Fruit fly (Drosophila melanogaster): ENCODE results near the gene NimC1.

NimC1 gene

dm6 chr2L:13967846-13968350 is 8.7 kb downstream of the NimC1 start, which contains the start of gene NimB3:
TSS of gene NimB3 (minus strand) at chr2L:13967985.
- no peak for TF ChIP-seq psq (optimal IDR thresholded peaks at IDR 0.05)
- TF ChIP-seq Dll (optimal IDR thresholded peaks at IDR 0.05): no peak
- no peak for TF ChIP-seq CG8478 (optimal IDR thresholded peaks at IDR 0.05)
- TF ChIP-seq pan (optimal IDR thresholded peaks at IDR 0.05): no peak
- no peak for TF ChIP-seq EcR (GFP tag; optimal IDR thresholded peaks at IDR 0.05)
- TF ChIP-seq usp (GFP tag; optimal IDR thresholded peaks at IDR 0.05): no peak

- TF ChIP-seq CG8478 (optimal IDR thresholded peaks at IDR 0.05): no peak
- TF ChIP-seq usp (GFP tag; optimal IDR thresholded peaks at IDR 0.05): no peak
- no peak for TF ChIP-seq EcR (GFP tag; optimal IDR thresholded peaks at IDR 0.05)
- no peak for TF ChIP-seq psq (optimal IDR thresholded peaks at IDR 0.05)
- TF ChIP-seq pan (optimal IDR thresholded peaks at IDR 0.05): no peak
- TF ChIP-seq Dll (optimal IDR thresholded peaks at IDR 0.05): no peak
Observed at dm6 chr2L:13966732-13967316, 9.7 kb downstream of the NimC1 start, which contains the start of gene NimB2. TSS of gene NimB2 (minus strand) at chr2L:13967018.

- TF ChIP-seq psq (optimal IDR thresholded peaks at IDR 0.05) (no peak), usp (GFP tag; optimal IDR thresholded peaks at IDR 0.05) (no peak), Dll (optimal IDR thresholded peaks at IDR 0.05) (no peak), EcR (GFP tag; optimal IDR thresholded peaks at IDR 0.05) (no peak), CG8478 (optimal IDR thresholded peaks at IDR 0.05) (no peak), pan (optimal IDR thresholded peaks at IDR 0.05) (no peak)
Observed at dm6 chr2L:13963467-13964122, 13.0 kb downstream of the NimC1 start, which contains the start of gene NimB1. TSS of gene NimB1 (plus strand) at chr2L:13963507.

dm6 chr2L:13960399-13960798 is 16.2 kb downstream of the NimC1 start:
- TF ChIP-seq usp (GFP tag; optimal IDR thresholded peaks at IDR 0.05) (no peak), pan (optimal IDR thresholded peaks at IDR 0.05) (no peak), psq (optimal IDR thresholded peaks at IDR 0.05) (no peak), CG8478 (optimal IDR thresholded peaks at IDR 0.05) (no peak), EcR (GFP tag; optimal IDR thresholded peaks at IDR 0.05) (no peak), Dll (optimal IDR thresholded peaks at IDR 0.05) (no peak)

- TF ChIP-seq CG8478 (optimal IDR thresholded peaks at IDR 0.05) (no peak), EcR (GFP tag; optimal IDR thresholded peaks at IDR 0.05) (no peak), pan (optimal IDR thresholded peaks at IDR 0.05) (no peak), Dll (optimal IDR thresholded peaks at IDR 0.05) (no peak), usp (GFP tag; optimal IDR thresholded peaks at IDR 0.05) (no peak), psq (optimal IDR thresholded peaks at IDR 0.05) (no peak)
Observed at dm6 chr2L:13957239-13957638, 19.3 kb downstream of the NimC1 start, which contains the start of gene NimA. TSS of gene NimA (plus strand) at chr2L:13957539.

dm6 chr2L:13955775-13956174 is 20.8 kb downstream of the NimC1 start:
- TF ChIP-seq Dll (optimal IDR thresholded peaks at IDR 0.05) (no peak), psq (optimal IDR thresholded peaks at IDR 0.05) (no peak), usp (GFP tag; optimal IDR thresholded peaks at IDR 0.05) (no peak), EcR (GFP tag; optimal IDR thresholded peaks at IDR 0.05) (no peak), CG8478 (optimal IDR thresholded peaks at IDR 0.05) (no peak), pan (optimal IDR thresholded peaks at IDR 0.05) (peak; percentile 94)

dm6 chr2L:13949789-13950188 is 26.8 kb downstream of the NimC1 start:
- no peak for TF ChIP-seq Dll (optimal IDR thresholded peaks at IDR 0.05)

- TF ChIP-seq psq (optimal IDR thresholded peaks at IDR 0.05) (no peak), EcR (GFP tag; optimal IDR thresholded peaks at IDR 0.05) (no peak), pan (optimal IDR thresholded peaks at IDR 0.05) (no peak), Dll (optimal IDR thresholded peaks at IDR 0.05) (no peak), usp (GFP tag; optimal IDR thresholded peaks at IDR 0.05) (no peak), CG8478 (optimal IDR thresholded peaks at IDR 0.05) (no peak)
Observed at dm6 chr2L:13947476-13947875, 29.1 kb downstream of the NimC1 start, which contains the start of gene Vajk3. TSS of gene Vajk3 (minus strand) at chr2L:13947476.

- no peak for TF ChIP-seq Dll (optimal IDR thresholded peaks at IDR 0.05)
- TF ChIP-seq psq (optimal IDR thresholded peaks at IDR 0.05): no peak
- no peak for TF ChIP-seq CG8478 (optimal IDR thresholded peaks at IDR 0.05)
- no peak for TF ChIP-seq pan (optimal IDR thresholded peaks at IDR 0.05)
- no peak for TF ChIP-seq usp (GFP tag; optimal IDR thresholded peaks at IDR 0.05)
- no peak for TF ChIP-seq EcR (GFP tag; optimal IDR thresholded peaks at IDR 0.05)
Observed at dm6 chr2L:13934542-13935065, 42.0 kb downstream of the NimC1 start, which contains the start of gene Vajk2. TSS of gene Vajk2 (minus strand) at chr2L:13934692.

dm6 chr2L:13931318-13931717 is 45.3 kb downstream of the NimC1 start, which contains the start of gene CG42711:
TSS of gene CG42711 (minus strand) at chr2L:13931362.
- TF ChIP-seq usp (GFP tag; optimal IDR thresholded peaks at IDR 0.05) (no peak), psq (optimal IDR thresholded peaks at IDR 0.05) (no peak), CG8478 (optimal IDR thresholded peaks at IDR 0.05) (no peak), EcR (GFP tag; optimal IDR thresholded peaks at IDR 0.05) (no peak), Dll (optimal IDR thresholded peaks at IDR 0.05) (no peak), pan (optimal IDR thresholded peaks at IDR 0.05) (no peak)

dm6 chr2L:13928461-13928860 is 48.1 kb downstream of the NimC1 start:
- TF ChIP-seq CG8478 (optimal IDR thresholded peaks at IDR 0.05) (no peak), EcR (GFP tag; optimal IDR thresholded peaks at IDR 0.05) (no peak), usp (GFP tag; optimal IDR thresholded peaks at IDR 0.05) (no peak), psq (optimal IDR thresholded peaks at IDR 0.05) (no peak), Dll (optimal IDR thresholded peaks at IDR 0.05) (no peak), pan (optimal IDR thresholded peaks at IDR 0.05) (no peak)

dm6 chr2L:13925699-13926098 is 50.9 kb downstream of the NimC1 start:
- TF ChIP-seq CG8478 (optimal IDR thresholded peaks at IDR 0.05) (no peak), usp (GFP tag; optimal IDR thresholded peaks at IDR 0.05) (no peak), EcR (GFP tag; optimal IDR thresholded peaks at IDR 0.05) (no peak), Dll (optimal IDR thresholded peaks at IDR 0.05) (no peak), psq (optimal IDR thresholded peaks at IDR 0.05) (no peak), pan (optimal IDR thresholded peaks at IDR 0.05) (no peak)

Data from whole organism.